Fruit fly (Drosophila melanogaster) whole organism, prepupa: ENCODE results near the gene colt.
A peak's percentile ranks its signal among the peaks of the same experiment; 100 is the strongest.

Experiments
- Blimp-1 ChIP-seq: fragments of 200-800 bp; sonication (Bioruptor generic); optimal IDR thresholded peaks from 3 replicates; lab custom pipeline; 2017; ENCODE audit warnings: missing biosample characterization, missing genetic modification characterization, mild to moderate bottlenecking, moderate library complexity, missing genetic modification reagents
- CG10631 ChIP-seq: fragments of 200-800 bp; sonication (Bioruptor generic); optimal IDR thresholded peaks from 2 replicates; lab custom pipeline; 2016; ENCODE audit warnings: missing biosample characterization, missing genetic modification characterization
- CG10669 ChIP-seq: fragments of 200-800 bp; sonication (Bioruptor generic); optimal IDR thresholded peaks from 3 replicates; lab custom pipeline; 2018; ENCODE audit warnings: missing biosample characterization, mild to moderate bottlenecking, missing genetic modification characterization, moderate library complexity
- CG11294 ChIP-seq: fragments of 200-800 bp; sonication (Bioruptor generic); IDR thresholded peaks from 2 replicates; pipeline ENCODE4 v1.3.6; 2022; ENCODE audit warnings: missing biosample characterization, missing genetic modification characterization
- CG11762 ChIP-seq: fragments of 200-800 bp; sonication (Bioruptor generic); optimal IDR thresholded peaks from 3 replicates; lab custom pipeline; 2016; ENCODE audit warnings: missing biosample characterization, missing genetic modification characterization; ENCODE audit not compliant: insufficient read depth
- CG11902 ChIP-seq: fragments of 200-800 bp; sonication (Bioruptor generic); optimal IDR thresholded peaks from 3 replicates; lab custom pipeline; 2016; ENCODE audit warnings: missing biosample characterization, missing genetic modification characterization
- CG1621 ChIP-seq: fragments of 200-800 bp; sonication (Bioruptor generic); optimal IDR thresholded peaks from 3 replicates; lab custom pipeline; 2018; ENCODE audit warnings: missing biosample characterization, mild to moderate bottlenecking, missing genetic modification characterization
- CG16779 ChIP-seq: fragments of 200-800 bp; sonication (Bioruptor generic); optimal IDR thresholded peaks from 3 replicates; lab custom pipeline; 2017; ENCODE audit warnings: missing biosample characterization, mild to moderate bottlenecking, missing genetic modification characterization
- CG3032 ChIP-seq: fragments of 200-800 bp; optimal IDR thresholded peaks from 2 replicates; lab custom pipeline; 2019; ENCODE audit warnings: missing biosample characterization, mild to moderate bottlenecking, missing genetic modification characterization, moderate library complexity
- CG31627 ChIP-seq: fragments of 200-800 bp; sonication (Bioruptor generic); optimal IDR thresholded peaks from 3 replicates; lab custom pipeline; 2016; ENCODE audit warnings: missing biosample characterization, missing genetic modification characterization
- CG3919 ChIP-seq: fragments of 200-800 bp; sonication (Bioruptor generic); optimal IDR thresholded peaks from 3 replicates; lab custom pipeline; 2016; ENCODE audit warnings: missing biosample characterization, missing genetic modification characterization
- CG4318 ChIP-seq: fragments of 200-800 bp; sonication (Bioruptor generic); optimal IDR thresholded peaks from 3 replicates; lab custom pipeline; 2017; ENCODE audit warnings: missing biosample characterization, mild to moderate bottlenecking, missing genetic modification characterization
- CG6792 ChIP-seq: fragments of 200-800 bp; sonication (Bioruptor generic); optimal IDR thresholded peaks from 3 replicates; lab custom pipeline; 2016; ENCODE audit warnings: missing biosample characterization, missing genetic modification characterization
- CG6854 ChIP-seq: fragments of 200-800 bp; sonication (Bioruptor generic); optimal IDR thresholded peaks from 2 replicates; lab custom pipeline; 2017; ENCODE audit warnings: missing biosample characterization, mild to moderate bottlenecking, missing genetic modification characterization
- CG7368 ChIP-seq: fragments of 200-800 bp; sonication (Bioruptor generic); optimal IDR thresholded peaks from 3 replicates; lab custom pipeline; 2016; ENCODE audit warnings: missing biosample characterization, missing genetic modification characterization
- CG8119 ChIP-seq: fragments of 200-800 bp; sonication (Bioruptor generic); IDR thresholded peaks from 3 replicates; pipeline ENCODE4 v1.3.6; 2022; ENCODE audit warnings: missing biosample characterization, missing genetic modification characterization
- CG8632 ChIP-seq: fragments of 200-800 bp; sonication (Bioruptor generic); optimal IDR thresholded peaks from 3 replicates; lab custom pipeline; 2016; ENCODE audit warnings: missing biosample characterization, missing genetic modification characterization
- Eip78C ChIP-seq: fragments of 200-800 bp; sonication (Bioruptor generic); peaks from one replicate; lab custom pipeline; 2016; ENCODE audit warnings: missing biosample characterization, missing genetic modification characterization
- Eip93F ChIP-seq: fragments of 200-800 bp; sonication (Bioruptor generic); optimal IDR thresholded peaks from 2 replicates; lab custom pipeline; 2016; ENCODE audit warnings: missing biosample characterization, mild to moderate bottlenecking, missing genetic modification characterization
- Ets21C ChIP-seq: fragments of 200-800 bp; sonication (Bioruptor generic); optimal IDR thresholded peaks from 3 replicates; lab custom pipeline; 2016; ENCODE audit warnings: missing biosample characterization, missing genetic modification characterization
- Ets96B ChIP-seq: fragments of 200-800 bp; optimal IDR thresholded peaks from 2 replicates; lab custom pipeline; 2019; ENCODE audit warnings: missing biosample characterization, mild to moderate bottlenecking, missing genetic modification characterization, moderate library complexity
- Gug ChIP-seq: fragments of 200-800 bp; sonication (Bioruptor generic); IDR thresholded peaks from 2 replicates; pipeline ENCODE4 v1.3.6; 2022; ENCODE audit warnings: missing biosample characterization, missing genetic modification characterization
- Hr39 ChIP-seq: fragments of 200-800 bp; sonication (Bioruptor generic); optimal IDR thresholded peaks from 2 replicates; lab custom pipeline; 2016; ENCODE audit warnings: missing biosample characterization, missing genetic modification characterization
- Hr4 ChIP-seq: fragments of 200-800 bp; sonication (Bioruptor generic); optimal IDR thresholded peaks from 3 replicates; lab custom pipeline; 2016; ENCODE audit warnings: missing biosample characterization, missing genetic modification characterization
- Lpt ChIP-seq: fragments of 200-800 bp; sonication (Bioruptor generic); optimal IDR thresholded peaks from 3 replicates; lab custom pipeline; 2016; ENCODE audit warnings: missing biosample characterization, missing genetic modification characterization
- Met ChIP-seq: fragments of 200-800 bp; sonication (Bioruptor generic); optimal IDR thresholded peaks from 3 replicates; lab custom pipeline; 2016; ENCODE audit warnings: missing biosample characterization, missing genetic modification characterization
- OdsH ChIP-seq: fragments of 200-800 bp; sonication (Bioruptor generic); optimal IDR thresholded peaks from 3 replicates; lab custom pipeline; 2016; ENCODE audit warnings: missing biosample characterization, missing genetic modification characterization
- Smox ChIP-seq: fragments of 200-800 bp; sonication (Bioruptor generic); optimal IDR thresholded peaks from 3 replicates; lab custom pipeline; 2016; ENCODE audit warnings: missing biosample characterization, missing genetic modification characterization
- Sox14 ChIP-seq: fragments of 200-800 bp; sonication (Bioruptor generic); optimal IDR thresholded peaks from 3 replicates; lab custom pipeline; 2016; ENCODE audit warnings: missing biosample characterization, missing genetic modification characterization
- acj6 ChIP-seq: fragments of 200-800 bp; sonication (Bioruptor generic); optimal IDR thresholded peaks from 3 replicates; lab custom pipeline; 2016; ENCODE audit warnings: missing biosample characterization, missing genetic modification characterization
- cyc ChIP-seq: fragments of 200-800 bp; sonication (Bioruptor generic); optimal IDR thresholded peaks from 3 replicates; lab custom pipeline; 2016; ENCODE audit warnings: missing biosample characterization, missing genetic modification characterization
- dac ChIP-seq: fragments of 200-800 bp; sonication (Bioruptor generic); optimal IDR thresholded peaks from 2 replicates; lab custom pipeline; 2017; ENCODE audit warnings: missing biosample characterization, mild to moderate bottlenecking, missing genetic modification characterization
- dsx ChIP-seq: fragments of 200-800 bp; optimal IDR thresholded peaks from 3 replicates; lab custom pipeline; 2019; ENCODE audit warnings: missing biosample characterization, mild to moderate bottlenecking, missing genetic modification characterization, moderate library complexity; ENCODE audit not compliant: poor library complexity, severe bottlenecking
- fd59A ChIP-seq: fragments of 200-800 bp; sonication (Bioruptor generic); optimal IDR thresholded peaks from 2 replicates; lab custom pipeline; 2017; ENCODE audit warnings: missing biosample characterization, mild to moderate bottlenecking, missing genetic modification characterization, missing genetic modification reagents
- fd85E ChIP-seq: fragments of 200-800 bp; sonication (Bioruptor generic); optimal IDR thresholded peaks from 3 replicates; lab custom pipeline; 2016; ENCODE audit warnings: missing biosample characterization, missing genetic modification characterization
- fkh ChIP-seq: fragments of 200-800 bp; sonication (Bioruptor generic); optimal IDR thresholded peaks from 3 replicates; lab custom pipeline; 2017; ENCODE audit warnings: missing biosample characterization, mild to moderate bottlenecking, missing genetic modification characterization, moderate library complexity
- lz ChIP-seq: fragments of 200-800 bp; sonication (Bioruptor generic); optimal IDR thresholded peaks from 3 replicates; lab custom pipeline; 2016; ENCODE audit warnings: missing biosample characterization, missing genetic modification characterization
- net ChIP-seq: fragments of 200-800 bp; sonication (Bioruptor generic); optimal IDR thresholded peaks from 3 replicates; lab custom pipeline; 2016; ENCODE audit warnings: missing biosample characterization, missing genetic modification characterization
- pdm3 ChIP-seq: fragments of 200-800 bp; sonication (Bioruptor generic); optimal IDR thresholded peaks from 3 replicates; lab custom pipeline; 2016; ENCODE audit warnings: missing biosample characterization, missing genetic modification characterization
- salr ChIP-seq, 2 experiments: fragments of 200-800 bp; sonication (Bioruptor generic); optimal IDR thresholded peaks; 3 replicates each; lab custom pipeline; 2016 to 2018; ENCODE audit warnings: missing biosample characterization in 2 of 2, missing genetic modification characterization in 2 of 2, mild to moderate bottlenecking in 1 of 2
- spab ChIP-seq: fragments of 200-800 bp; sonication (Bioruptor generic); optimal IDR thresholded peaks from 2 replicates; lab custom pipeline; 2017; ENCODE audit warnings: missing biosample characterization, mild to moderate bottlenecking, missing genetic modification characterization, missing genetic modification reagents
- ss ChIP-seq, 2 experiments: fragments of 200-800 bp; sonication (Bioruptor generic); optimal IDR thresholded peaks; 2 replicates in 1 of 2; 3 replicates in 1 of 2; lab custom pipeline; 2017 to 2018; ENCODE audit warnings: mild to moderate bottlenecking in 2 of 2, missing biosample characterization in 2 of 2, missing genetic modification characterization in 2 of 2, moderate library complexity in 1 of 2
- topi ChIP-seq: fragments of 200-800 bp; sonication (Bioruptor generic); optimal IDR thresholded peaks from 3 replicates; lab custom pipeline; 2016; ENCODE audit warnings: missing biosample characterization, missing genetic modification characterization
- vri ChIP-seq: fragments of 200-800 bp; sonication (Bioruptor generic); optimal IDR thresholded peaks from 3 replicates; lab custom pipeline; 2016; ENCODE audit warnings: missing biosample characterization, mild to moderate bottlenecking, missing genetic modification characterization

Gene colt

DNA sequence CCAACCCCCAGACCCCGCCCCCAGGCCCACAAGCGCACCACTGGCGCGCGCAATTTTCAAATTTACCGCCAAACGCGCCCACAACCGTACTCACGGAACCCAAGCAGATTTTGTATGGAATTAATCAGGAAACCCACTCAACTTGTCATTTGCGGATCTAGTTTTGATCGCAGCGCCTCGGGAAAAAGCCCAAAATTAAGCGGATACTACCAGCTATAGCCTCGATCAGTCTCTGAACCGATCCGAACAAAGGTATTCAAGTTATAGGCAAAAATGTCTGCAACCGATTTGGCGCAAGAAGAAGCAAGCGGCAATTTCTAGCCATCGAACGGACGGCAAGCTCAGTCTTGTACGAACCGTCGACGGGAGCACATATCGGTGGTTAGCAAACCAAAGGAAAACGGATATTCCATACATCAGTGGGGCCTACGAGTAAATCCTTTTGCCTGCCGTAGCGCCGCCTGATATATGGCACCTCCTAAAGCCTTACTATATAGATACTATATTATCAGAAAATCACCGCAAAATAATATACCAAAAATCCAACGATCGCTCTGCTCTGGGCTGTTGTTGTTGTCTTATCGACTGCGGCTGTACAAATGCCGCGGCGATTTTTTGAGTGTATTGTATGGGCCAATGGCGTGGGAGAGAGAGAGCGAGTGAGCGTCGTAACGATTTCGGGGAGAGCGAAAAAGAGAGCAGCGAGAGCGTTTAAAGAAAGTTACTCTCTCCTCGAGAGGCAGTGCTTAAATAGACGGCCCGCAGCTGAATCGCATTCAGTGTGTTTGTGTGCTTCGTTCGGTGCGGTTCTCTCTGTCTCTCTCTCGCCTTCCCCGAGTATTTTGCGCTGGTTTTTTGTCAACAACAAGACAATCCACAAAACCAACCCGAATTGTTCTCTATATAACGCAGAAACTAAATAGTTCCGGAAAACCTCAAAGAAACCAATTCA is 17.1 kb downstream of the colt start, which contains the start of gene Pgk (continued):
- TF ChIP-seq salr (GFP tag; optimal IDR thresholded peaks at IDR 0.05; lab: Kevin White, UChicago) (peak in 1 of 2 experiments; percentile 34), CG3032 (peak; percentile 52), CG1621 (tag; lab: Kevin White, UChicago) (peak; percentile 61), CG4318 (GFP tag; lab: Kevin White, UChicago) (peak; percentile 12), Gug (no peak), CG3919 (GFP tag; lab: Kevin White, UChicago) (peak; percentile 32), Sox14 (GFP tag; lab: Kevin White, UChicago) (peak; percentile 71), OdsH (GFP tag; lab: Kevin White, UChicago) (no peak), Hr39 (GFP tag; lab: Kevin White, UChicago) (peak; percentile 49), Eip78C (GFP tag; lab: Kevin White, UChicago) (peak; percentile 91), dsx (GFP tag; lab: Kevin White, UChicago) (peak; percentile 34), Smox (GFP tag; lab: Kevin White, UChicago) (peak; percentile 72), cyc (peak; percentile 40), topi (GFP tag; lab: Kevin White, UChicago) (peak; percentile 72), lz (GFP tag; lab: Kevin White, UChicago) (peak; percentile 38), CG31627 (GFP tag; lab: Kevin White, UChicago) (peak; percentile 32), CG7368 (GFP tag; lab: Kevin White, UChicago) (peak; percentile 21), fkh (peak; percentile 58), Blimp-1 (GFP tag; lab: Kevin White, UChicago) (no peak), CG11294 (no peak), Ets21C (GFP tag; lab: Kevin White, UChicago) (peak; percentile 59), CG8119 (GFP tag; lab: Robert Waterston, UW) (no peak), CG11902 (GFP tag; lab: Kevin White, UChicago) (no peak), CG8632 (GFP tag; lab: Kevin White, UChicago) (peak; percentile 47)

DNA sequence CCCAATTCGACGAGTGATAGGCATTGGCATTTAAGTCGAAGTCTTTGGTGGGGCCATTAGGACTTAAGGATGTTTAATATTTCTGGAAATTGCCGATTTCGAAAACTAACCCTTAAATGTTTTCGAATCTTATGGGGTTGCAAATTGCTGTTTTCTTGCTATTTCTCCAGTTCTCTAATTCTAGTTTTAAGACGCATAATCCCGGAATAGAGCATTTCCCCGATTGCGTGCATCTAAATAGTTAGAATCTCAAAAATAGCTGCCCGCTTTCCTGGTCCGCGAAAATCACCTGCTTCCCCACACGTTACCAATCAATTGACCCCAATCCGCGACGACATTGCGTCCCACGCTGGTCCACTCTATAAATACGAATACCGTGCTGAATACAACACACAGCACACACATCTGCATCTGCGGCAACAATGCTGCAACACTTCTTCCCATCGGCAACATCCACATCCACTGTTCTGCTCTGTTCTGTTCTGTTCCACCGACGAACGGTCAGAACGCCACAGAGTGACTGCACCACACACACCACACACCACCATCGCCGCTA is 17.9 kb downstream of the colt start, which contains the start of gene Bacc:
Gene Bacc (plus strand): TSS at position 542 of the 556 bp plus-strand sequence.
- TF ChIP-seq CG16779 (tag; lab: Kevin White, UChicago) (peak; percentile 97), fd59A (peak; percentile 99), topi (GFP tag; lab: Kevin White, UChicago) (peak; percentile 97), CG10631 (peak; percentile 97), net (peak; percentile 98), Lpt (peak; percentile 93), spab (GFP tag; lab: Kevin White, UChicago) (peak; percentile 99), acj6 (GFP tag; lab: Kevin White, UChicago) (peak; percentile 99), salr (GFP tag; optimal IDR thresholded peaks at IDR 0.05; lab: Kevin White, UChicago) (peak; percentile 90 to 99), pdm3 (peak; percentile 98), Eip93F (GFP tag; lab: Kevin White, UChicago) (peak; percentile 93), Eip78C (GFP tag; lab: Kevin White, UChicago) (peak; percentile 99), Ets21C (GFP tag; lab: Kevin White, UChicago) (peak; percentile 96), Hr4 (GFP tag; lab: Kevin White, UChicago) (peak; percentile 98), CG6792 (GFP tag; lab: Kevin White, UChicago) (peak; percentile 98), fd85E (GFP tag; lab: Kevin White, UChicago) (peak; percentile 96), CG11902 (GFP tag; lab: Kevin White, UChicago) (peak; percentile 96), CG6854 (GFP tag; lab: Kevin White, UChicago) (peak; percentile 95), OdsH (GFP tag; lab: Kevin White, UChicago) (peak; percentile 98), Hr39 (GFP tag; lab: Kevin White, UChicago) (peak; percentile 98), CG8632 (GFP tag; lab: Kevin White, UChicago) (peak; percentile 98), Met (peak; percentile 99), Gug (no peak), CG10669 (peak; percentile 97), Ets96B (tag; lab: Kevin White, UChicago) (peak; percentile 97), cyc (peak; percentile 98), vri (GFP tag; lab: Kevin White, UChicago) (peak; percentile 93), ss (GFP tag; optimal IDR thresholded peaks at IDR 0.05; lab: Kevin White, UChicago) (peak; percentile 97 to 99), dac (GFP tag; lab: Kevin White, UChicago) (peak; percentile 97), lz (GFP tag; lab: Kevin White, UChicago) (peak; percentile 98), Sox14 (GFP tag; lab: Kevin White, UChicago) (peak; percentile 99), CG11762 (GFP tag; lab: Kevin White, UChicago) (peak; percentile 98), CG8119 (GFP tag; lab: Robert Waterston, UW) (no peak)
